Worm (Caenorhabditis elegans) whole organism, L4 larva: ENCODE measurements around the gene F15E6.10.

Experiments used
- F44E2.7 ChIP-seq: fragments of 200-800 bp; sonication (Bioruptor generic); IDR thresholded peaks from 2 replicates; pipeline ENCODE4 v2.1.2; 2022; ENCODE audit warnings: missing genetic modification characterization, missing compliant biosample characterization
- F49E8.2 ChIP-seq: sonication (generic microtip); optimal IDR thresholded peaks from 2 replicates; lab custom pipeline; 2016; ENCODE audit warnings: missing compliant biosample characterization, mild to moderate bottlenecking, missing genetic modification characterization, borderline replicate concordance
- R02D3.7 ChIP-seq: fragments of 150-350 bp; sonication (generic microtip); optimal IDR thresholded peaks from 3 replicates; lab custom pipeline; 2014; ENCODE audit warnings: missing biosample characterization, missing genetic modification characterization
- T26A8.4 ChIP-seq: fragments of 200-800 bp; sonication (Bioruptor generic); IDR thresholded peaks from 2 replicates; pipeline ENCODE4 v1.3.6; 2022; ENCODE audit warnings: missing genetic modification characterization, missing compliant biosample characterization
- Y48G9A.11 ChIP-seq: fragments of 200-800 bp; sonication (Bioruptor generic); IDR thresholded peaks from 2 replicates; pipeline ENCODE4 v1.3.6; 2022; ENCODE audit warnings: missing genetic modification reagents, missing genetic modification characterization, missing compliant biosample characterization
- ZK546.5 ChIP-seq, 2 experiments: sonication (generic microtip); optimal IDR thresholded peaks; 2 replicates each; lab custom pipeline; 2017; ENCODE audit warnings: missing biosample characterization in 2 of 2, missing genetic modification characterization in 2 of 2
- aha-1 ChIP-seq: fragments of 150-350 bp; peaks from one replicate; lab custom pipeline; 2014; ENCODE audit warnings: missing biosample characterization, missing genetic modification characterization
- ama-1 ChIP-seq: fragments of 150-350 bp; optimal IDR thresholded peaks from 2 replicates; lab custom pipeline; 2014; ENCODE audit warnings: inconsistent platforms, mixed read lengths
- ceh-20 ChIP-seq: fragments of 200-800 bp; sonication (Bioruptor generic); IDR thresholded peaks from 2 replicates; pipeline ENCODE4 v1.3.6; 2022; ENCODE audit warnings: missing genetic modification reagents, missing genetic modification characterization, missing compliant biosample characterization
- ceh-62 ChIP-seq: sonication (generic microtip); optimal IDR thresholded peaks from 2 replicates; lab custom pipeline; 2017; ENCODE audit warnings: missing biosample characterization, missing genetic modification characterization
- cey-2 ChIP-seq: sonication (generic microtip); optimal IDR thresholded peaks from 3 replicates; lab custom pipeline; 2017; ENCODE audit warnings: missing genetic modification characterization, mild to moderate bottlenecking, missing compliant biosample characterization, antibody characterized with exemption, borderline replicate concordance; ENCODE audit not compliant: insufficient read depth
- ctbp-1 ChIP-seq: fragments of 200-800 bp; sonication (Bioruptor generic); IDR thresholded peaks from 2 replicates; pipeline ENCODE4 v1.3.6; 2022; ENCODE audit warnings: missing genetic modification reagents, missing genetic modification characterization, missing compliant biosample characterization
- daf-8 ChIP-seq: fragments of 200-800 bp; sonication (Bioruptor generic); IDR thresholded peaks from 2 replicates; pipeline ENCODE4 v1.3.6; 2022; ENCODE audit warnings: missing genetic modification characterization, missing compliant biosample characterization
- dmd-9 ChIP-seq: fragments of 200-800 bp; sonication (Bioruptor generic); IDR thresholded peaks from 2 replicates; pipeline ENCODE4 v1.3.6; 2022; ENCODE audit warnings: missing genetic modification reagents, missing genetic modification characterization, missing compliant biosample characterization
- egl-43 ChIP-seq: fragments of 200-800 bp; sonication (Bioruptor generic); IDR thresholded peaks from 2 replicates; pipeline ENCODE4 v1.3.6; 2022; ENCODE audit warnings: missing genetic modification reagents, missing genetic modification characterization, missing compliant biosample characterization
- hlh-11 ChIP-seq: fragments of 200-800 bp; sonication (Bioruptor generic); optimal IDR thresholded peaks from 2 replicates; lab custom pipeline; 2018; ENCODE audit warnings: mild to moderate bottlenecking, missing genetic modification characterization, missing compliant biosample characterization
- hlh-30 ChIP-seq: sonication (generic microtip); optimal IDR thresholded peaks from 2 replicates; lab custom pipeline; 2017; ENCODE audit warnings: antibody characterized with exemption, mild to moderate bottlenecking, missing genetic modification characterization, missing compliant biosample characterization; ENCODE audit not compliant: insufficient read depth
- jun-1 ChIP-seq: fragments of 150-350 bp; optimal IDR thresholded peaks from 2 replicates; lab custom pipeline; 2014; ENCODE audit warnings: missing biosample characterization, missing genetic modification reagents, missing genetic modification characterization
- lin-15B ChIP-seq: fragments of 150-350 bp; sonication (generic microtip); optimal IDR thresholded peaks from 3 replicates; lab custom pipeline; 2014; ENCODE audit warnings: missing biosample characterization, missing genetic modification characterization
- lin-39 ChIP-seq: fragments of 150-350 bp; optimal IDR thresholded peaks from 2 replicates; lab custom pipeline; 2014; ENCODE audit warnings: missing biosample characterization, missing genetic modification reagents, missing genetic modification characterization
- lsy-2 ChIP-seq, 2 experiments: fragments of 150-350 bp in 1 of 2; sonication (generic microtip) in 1 of 2; optimal IDR thresholded peaks; 2 replicates each; lab custom pipeline; 2014 to 2017; ENCODE audit warnings: missing biosample characterization in 2 of 2, missing genetic modification characterization in 2 of 2
- madf-9 ChIP-seq: fragments of 200-800 bp; sonication (Bioruptor generic); conservative IDR thresholded peaks from 2 replicates; pipeline ENCODE4 v1.3.6; 2022; ENCODE audit warnings: missing genetic modification reagents, missing genetic modification characterization, missing compliant biosample characterization
- mep-1 ChIP-seq: fragments of 150-350 bp; sonication (generic microtip); optimal IDR thresholded peaks from 3 replicates; lab custom pipeline; 2014; ENCODE audit warnings: missing biosample characterization, missing genetic modification characterization
- mxl-2 ChIP-seq: fragments of 200-800 bp; sonication (Bioruptor generic); conservative IDR thresholded peaks from 2 replicates; pipeline ENCODE4 v1.3.6; 2022; ENCODE audit warnings: missing genetic modification reagents, missing genetic modification characterization, missing compliant biosample characterization
- mxl-3 ChIP-seq: fragments of 200-800 bp; sonication (Bioruptor generic); optimal IDR thresholded peaks from 2 replicates; lab custom pipeline; 2018; ENCODE audit warnings: mild to moderate bottlenecking, missing genetic modification characterization, missing compliant biosample characterization
- nhr-111 ChIP-seq: fragments of 200-800 bp; sonication (Bioruptor generic); optimal IDR thresholded peaks from 2 replicates; lab custom pipeline; 2018; ENCODE audit warnings: mild to moderate bottlenecking, missing genetic modification characterization, missing compliant biosample characterization
- nhr-25 ChIP-seq: sonication (generic microtip); optimal IDR thresholded peaks from 2 replicates; lab custom pipeline; 2017; ENCODE audit warnings: missing genetic modification characterization, mild to moderate bottlenecking, missing compliant biosample characterization, antibody characterized with exemption, moderate library complexity, borderline replicate concordance; ENCODE audit not compliant: insufficient read depth
- nhr-41 ChIP-seq: fragments of 200-800 bp; sonication (Bioruptor generic); IDR thresholded peaks from 2 replicates; pipeline ENCODE4 v1.3.6; 2022; ENCODE audit warnings: missing genetic modification reagents, missing genetic modification characterization, missing compliant biosample characterization
- nhr-42 ChIP-seq: fragments of 200-800 bp; sonication (Bioruptor generic); IDR thresholded peaks from 2 replicates; pipeline ENCODE4 v1.3.6; 2022; ENCODE audit warnings: missing genetic modification characterization, missing compliant biosample characterization
- nhr-48 ChIP-seq: sonication (generic microtip); optimal IDR thresholded peaks from 2 replicates; lab custom pipeline; 2016; ENCODE audit warnings: mild to moderate bottlenecking, missing genetic modification characterization, missing compliant biosample characterization
- nhr-77 ChIP-seq: fragments of 150-350 bp; optimal IDR thresholded peaks from 2 replicates; lab custom pipeline; 2014; ENCODE audit warnings: missing biosample characterization, missing genetic modification characterization
- pha-4 ChIP-seq, 2 experiments: fragments of 150-350 bp in 1 of 2; fragments of 200-800 bp in 1 of 2; sonication (Bioruptor generic) in 1 of 2; IDR thresholded peaks in 1 of 2; optimal IDR thresholded peaks in 1 of 2; 2 replicates each; pipeline versions ENCODE4 v1.3.6 to Lab custom; 2014 to 2022; ENCODE audit warnings: missing genetic modification characterization in 2 of 2, missing genetic modification reagents in 2 of 2, missing biosample characterization in 1 of 2, missing compliant biosample characterization in 1 of 2
- php-3 ChIP-seq: fragments of 200-800 bp; sonication (Bioruptor generic); IDR thresholded peaks from 2 replicates; pipeline ENCODE4 v1.3.6; 2022; ENCODE audit warnings: missing genetic modification reagents, missing genetic modification characterization, missing compliant biosample characterization
- sdz-12 ChIP-seq: fragments of 200-800 bp; sonication (Bioruptor generic); optimal IDR thresholded peaks from 2 replicates; lab custom pipeline; 2018; ENCODE audit warnings: mild to moderate bottlenecking, missing genetic modification characterization, missing compliant biosample characterization
- set-16 ChIP-seq: fragments of 200-800 bp; sonication (Bioruptor generic); IDR thresholded peaks from 2 replicates; pipeline ENCODE4 v1.3.6; 2022; ENCODE audit warnings: missing genetic modification reagents, missing genetic modification characterization, missing compliant biosample characterization
- snpc-1.2 ChIP-seq: fragments of 200-800 bp; sonication (Bioruptor generic); IDR thresholded peaks from 2 replicates; pipeline ENCODE4 v1.3.6; 2022; ENCODE audit warnings: missing genetic modification reagents, missing genetic modification characterization, missing compliant biosample characterization
- snpc-4 ChIP-seq: fragments of 150-350 bp; optimal IDR thresholded peaks from 2 replicates; lab custom pipeline; 2014; ENCODE audit warnings: missing biosample characterization, missing genetic modification characterization
- tra-1 ChIP-seq: fragments of 200-800 bp; sonication (Bioruptor generic); IDR thresholded peaks from 2 replicates; pipeline ENCODE4 v1.3.6; 2022; ENCODE audit warnings: missing genetic modification reagents, missing genetic modification characterization, missing compliant biosample characterization
- unc-62 ChIP-seq, 3 experiments: fragments of 150-350 bp in 1 of 3; sonication (generic microtip); optimal IDR thresholded peaks in 2 of 3; peaks in 1 of 3; 1 replicate in 1 of 3; 2 replicates in 2 of 3; lab custom pipeline; 2014 to 2017; ENCODE audit warnings: missing biosample characterization in 3 of 3, missing genetic modification characterization in 3 of 3, missing genetic modification reagents in 3 of 3, missing genotype in 1 of 3
- zag-1 ChIP-seq: fragments of 150-350 bp; optimal IDR thresholded peaks from 2 replicates; lab custom pipeline; 2014; ENCODE audit warnings: missing biosample characterization, missing genetic modification characterization
- ztf-11 ChIP-seq: fragments of 150-350 bp; optimal IDR thresholded peaks from 2 replicates; lab custom pipeline; 2014; ENCODE audit warnings: missing biosample characterization, missing genetic modification characterization

Gene F15E6.10

ce11 chrIV:4298983-4299382, 6.3 kb downstream of the F15E6.10 start, which contains the start of gene F15E6.9:
TSS of gene F15E6.9 (minus strand) at chrIV:4299083.
- no peak for TF ChIP-seq F44E2.7 (GFP tag; lab: Robert Waterston, UW)
- no peak for TF ChIP-seq F49E8.2 (tag; lab: Kevin White, UChicago)
- TF ChIP-seq madf-9 (GFP tag; lab: Robert Waterston, UW): no peak

- no peak for TF ChIP-seq Y48G9A.11
- no peak for TF ChIP-seq ceh-62 (tag; lab: Kevin White, UChicago)
- no peak for TF ChIP-seq jun-1 (tag; lab: Kevin White, UChicago)
- peak; percentile 67 for TF ChIP-seq hlh-11 (tag; lab: Kevin White, UChicago)
- TF ChIP-seq aha-1 (tag; lab: Kevin White, UChicago): peak; percentile 79
- no peak for TF ChIP-seq snpc-4 (tag; lab: Kevin White, UChicago)
- no peak for TF ChIP-seq R02D3.7 (tag; lab: Kevin White, UChicago)
- TF ChIP-seq set-16: peak; percentile 34; the same call in 1 of the 2 replicates
- peak; percentile 64 for TF ChIP-seq T26A8.4 (GFP tag; lab: Robert Waterston, UW)
- TF ChIP-seq nhr-48: peak; percentile 51
- TF ChIP-seq zag-1 (tag; lab: Kevin White, UChicago): no peak
- peak; percentile 30 for TF ChIP-seq mxl-3 (GFP tag; lab: Kevin White, UChicago)
- TF ChIP-seq, all 104 proteins: peak for 6
Measured at ce11 chrIV:4299994-4300393, 7.3 kb downstream of the F15E6.10 start.

DNA sequence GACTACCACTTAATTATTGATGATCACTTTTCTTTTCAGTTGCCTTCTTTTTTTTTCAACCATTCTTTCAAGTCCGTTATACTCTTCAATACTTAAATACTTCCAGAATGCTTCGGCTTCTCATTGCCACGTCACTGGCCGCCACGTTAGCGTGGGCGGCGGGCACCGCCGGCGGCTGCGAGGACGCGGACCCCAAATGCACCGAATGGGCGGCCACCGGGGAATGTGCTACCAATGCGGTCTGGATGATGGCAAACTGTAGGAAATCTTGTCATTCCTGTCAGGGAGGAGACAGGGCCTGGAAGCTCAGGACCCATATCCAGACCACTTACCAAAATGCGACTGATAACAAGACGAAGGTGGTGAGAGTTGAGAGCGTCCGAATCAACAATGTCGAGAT, 8.5 kb downstream of the F15E6.10 start, which contains the start of gene lgc-22:
lgc-22 (plus strand) TSS at position 105 of the 400 bp plus-strand sequence.
- no peak for TF ChIP-seq nhr-25
- no peak for TF ChIP-seq nhr-48
- peak; percentile 86 for TF ChIP-seq set-16
- no peak for TF ChIP-seq snpc-4 (tag; lab: Kevin White, UChicago)
- no peak for TF ChIP-seq lin-39 (tag; lab: Kevin White, UChicago)
- no peak for TF ChIP-seq nhr-42
- TF ChIP-seq dmd-9 (GFP tag; lab: Robert Waterston, UW): 0 out of 2 replicates have a peak, but pooled peaks have one; percentile 32
- TF ChIP-seq ceh-20: no peak
- TF ChIP-seq egl-43: peak; percentile 55; the same call in 1 of the 2 replicates
- TF ChIP-seq sdz-12 (GFP tag; lab: Kevin White, UChicago): no peak

ce11 chrIV:4306317-4306716, 13.6 kb downstream of the F15E6.10 start:
- TF ChIP-seq mep-1 (tag; lab: Kevin White, UChicago) (no peak), daf-8 (no peak), nhr-111 (GFP tag; lab: Kevin White, UChicago) (no peak), cey-2 (tag; lab: Kevin White, UChicago) (no peak), pha-4 (GFP tag; IDR thresholded peaks at IDR 0.05; lab: Robert Waterston, UW) (no peak), pha-4 (tag; optimal IDR thresholded peaks at IDR 0.05; lab: Kevin White, UChicago) (no peak), unc-62 (GFP tag; optimal IDR thresholded peaks at IDR 0.05 in 1 of 2; lab: Kevin White, UChicago) (peak in 1 of 2 experiments; percentile 94), unc-62 (tag; optimal IDR thresholded peaks at IDR 0.05; lab: Kevin White, UChicago) (no peak)
- TF ChIP-seq, all 104 proteins: peak for 1

DNA sequence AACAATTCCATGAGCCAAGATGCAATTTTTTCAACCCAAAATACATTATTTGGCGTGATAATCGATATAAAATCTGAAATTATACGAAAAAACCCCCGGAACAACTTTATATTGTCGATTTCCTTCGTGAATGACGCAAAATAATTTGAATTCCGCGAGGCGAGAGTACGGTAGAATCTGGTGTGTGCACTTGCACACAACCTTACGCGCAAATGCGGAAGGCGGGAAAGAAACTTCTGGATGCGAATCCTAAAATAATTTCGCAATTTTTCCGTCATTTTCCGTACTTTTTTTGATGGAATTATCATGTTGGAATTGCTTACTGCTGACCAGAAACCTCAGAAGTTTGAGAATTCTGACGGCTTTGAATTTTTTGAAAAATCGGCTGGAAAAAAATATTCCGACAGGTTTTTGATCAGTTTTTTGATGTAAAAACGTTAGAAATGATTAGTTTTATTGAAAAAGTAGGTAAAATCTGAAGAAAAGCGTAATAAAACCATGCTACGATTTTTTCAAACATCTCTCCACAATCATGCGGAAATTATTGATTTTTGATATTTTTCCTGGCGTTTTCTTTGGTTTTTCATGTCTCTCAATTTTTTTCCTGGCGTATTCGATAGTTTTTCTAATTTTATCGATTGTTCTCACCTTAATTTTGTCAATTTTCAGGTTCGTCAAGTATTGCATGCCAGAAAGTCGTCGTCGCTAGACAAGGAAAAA, 14.7 kb downstream of the F15E6.10 start, which contains the start of gene set-9:
set-9 (plus strand) TSS at position 670 of the 720 bp plus-strand sequence.
- TF ChIP-seq lin-15B (tag; lab: Kevin White, UChicago) (no peak), ztf-11 (tag; lab: Kevin White, UChicago) (no peak), cey-2 (tag; lab: Kevin White, UChicago) (no peak), php-3 (GFP tag; lab: Robert Waterston, UW) (no peak), nhr-41 (GFP tag; lab: Robert Waterston, UW) (no peak), ZK546.5 (tag; optimal IDR thresholded peaks at IDR 0.05; lab: Kevin White, UChicago) (no peak), hlh-11 (tag; lab: Kevin White, UChicago) (no peak), nhr-77 (tag; lab: Kevin White, UChicago) (no peak), sdz-12 (GFP tag; lab: Kevin White, UChicago) (no peak), ama-1 (lab: Kevin White, UChicago) (no peak), lsy-2 (tag; optimal IDR thresholded peaks at IDR 0.05; lab: Kevin White, UChicago) (no peak), mxl-2 (GFP tag; lab: Robert Waterston, UW) (no peak), hlh-30 (no peak), ctbp-1 (GFP tag; lab: Robert Waterston, UW) (no peak), dmd-9 (GFP tag; lab: Robert Waterston, UW) (no peak), snpc-1.2 (no peak), tra-1 (GFP tag; lab: Robert Waterston, UW) (no peak)
